Fruit fly (Drosophila melanogaster) whole organism, embryonic: ENCODE measurements around the gene CG11309.

Experiments
- Aef1 ChIP-seq: fragments of 200-800 bp; sonication (Bioruptor generic); IDR thresholded peaks from 3 replicates; pipeline ENCODE4 v1.3.6; 2022; ENCODE audit warnings: missing biosample characterization, missing genetic modification characterization
- CG10543 ChIP-seq: fragments of 200-800 bp; sonication (Bioruptor generic); optimal IDR thresholded peaks from 3 replicates; lab custom pipeline; 2017; ENCODE audit warnings: missing biosample characterization, mild to moderate bottlenecking, missing genetic modification characterization, moderate library complexity
- CG10979 ChIP-seq: fragments of 200-800 bp; sonication (Bioruptor generic); optimal IDR thresholded peaks from 2 replicates; lab custom pipeline; 2018; ENCODE audit warnings: missing biosample characterization, mild to moderate bottlenecking, missing genetic modification characterization, moderate library complexity
- CG11696 ChIP-seq: fragments of 200-800 bp; sonication (Bioruptor generic); IDR thresholded peaks from 2 replicates; pipeline ENCODE4 v1.3.6; 2022; ENCODE audit warnings: missing biosample characterization, missing genetic modification characterization
- CG12071 ChIP-seq: fragments of 200-800 bp; sonication (Bioruptor generic); optimal IDR thresholded peaks from 3 replicates; lab custom pipeline; 2018; ENCODE audit warnings: missing biosample characterization, mild to moderate bottlenecking, missing genetic modification characterization
- CG13287 ChIP-seq: fragments of 200-800 bp; sonication (Bioruptor generic); IDR thresholded peaks from 2 replicates; pipeline ENCODE4 v1.3.6; 2022; ENCODE audit warnings: missing biosample characterization, missing genetic modification characterization; ENCODE audit not compliant: partially characterized antibody
- CG1647 ChIP-seq: fragments of 200-800 bp; sonication (Bioruptor generic); optimal IDR thresholded peaks from 3 replicates; lab custom pipeline; 2016; ENCODE audit warnings: missing biosample characterization, missing genetic modification characterization
- CG1792 ChIP-seq: fragments of 200-800 bp; sonication (Bioruptor generic); optimal IDR thresholded peaks from 2 replicates; lab custom pipeline; 2016; ENCODE audit warnings: missing biosample characterization, missing genetic modification characterization
- CG18619 ChIP-seq: fragments of 200-800 bp; sonication (Bioruptor generic); optimal IDR thresholded peaks from 3 replicates; lab custom pipeline; 2017; ENCODE audit warnings: missing biosample characterization, mild to moderate bottlenecking, missing genetic modification characterization
- CG2120 ChIP-seq: fragments of 200-800 bp; sonication (Bioruptor generic); optimal IDR thresholded peaks from 3 replicates; lab custom pipeline; 2016; ENCODE audit warnings: missing biosample characterization, missing genetic modification characterization
- CG31441 ChIP-seq: fragments of 200-800 bp; sonication (Bioruptor generic); IDR thresholded peaks from 2 replicates; pipeline ENCODE4 v1.3.6; 2022; ENCODE audit warnings: missing biosample characterization, missing genetic modification characterization
- CG33557 ChIP-seq: fragments of 200-800 bp; sonication (Bioruptor generic); optimal IDR thresholded peaks from 2 replicates; lab custom pipeline; 2019; ENCODE audit warnings: missing biosample characterization, mild to moderate bottlenecking, missing genetic modification characterization, moderate library complexity
- CG4282 ChIP-seq: fragments of 200-800 bp; sonication (Bioruptor generic); optimal IDR thresholded peaks from 2 replicates; lab custom pipeline; 2016; ENCODE audit warnings: missing biosample characterization, missing genetic modification characterization
- CG4360 ChIP-seq: fragments of 200-800 bp; sonication (Bioruptor generic); IDR thresholded peaks from 2 replicates; pipeline ENCODE4 v1.3.6; 2022; ENCODE audit warnings: missing biosample characterization, missing genetic modification characterization
- CG6791 ChIP-seq: fragments of 200-800 bp; sonication (Bioruptor generic); IDR thresholded peaks from 3 replicates; pipeline ENCODE4 v1.3.6; 2022; ENCODE audit warnings: missing biosample characterization, missing genetic modification characterization; ENCODE audit not compliant: partially characterized antibody
- CG7786 ChIP-seq: fragments of 200-800 bp; sonication (Bioruptor generic); optimal IDR thresholded peaks from 2 replicates; lab custom pipeline; 2016; ENCODE audit warnings: missing biosample characterization, missing genetic modification characterization
- CG7839 ChIP-seq: fragments of 200-800 bp; sonication (Bioruptor generic); optimal IDR thresholded peaks from 3 replicates; lab custom pipeline; 2018; ENCODE audit warnings: missing biosample characterization, mild to moderate bottlenecking, missing genetic modification characterization, moderate library complexity
- CG9437 ChIP-seq: fragments of 200-800 bp; sonication (Bioruptor generic); optimal IDR thresholded peaks from 2 replicates; lab custom pipeline; 2018; ENCODE audit warnings: missing biosample characterization, mild to moderate bottlenecking, missing genetic modification characterization
- CG9727 ChIP-seq: fragments of 200-800 bp; sonication (Bioruptor generic); optimal IDR thresholded peaks from 3 replicates; lab custom pipeline; 2017; ENCODE audit warnings: missing biosample characterization, mild to moderate bottlenecking, missing genetic modification characterization
- Dfd ChIP-seq, 2 experiments: fragments of >200 bp; optimal IDR thresholded peaks; 2 replicates each; lab custom pipeline; 2017; ENCODE audit warnings: missing biosample characterization in 2 of 2, missing genetic modification characterization in 2 of 2
- Dip3 ChIP-seq: fragments of 200-800 bp; sonication (Bioruptor generic); optimal IDR thresholded peaks from 3 replicates; lab custom pipeline; 2016; ENCODE audit warnings: missing biosample characterization, missing genetic modification characterization
- E2f2 ChIP-seq: fragments of 200-800 bp; sonication (Bioruptor generic); IDR thresholded peaks from 2 replicates; pipeline ENCODE4 v1.3.6; 2022; ENCODE audit warnings: missing biosample characterization, missing genetic modification characterization
- Gug ChIP-seq: fragments of 200-800 bp; sonication (Bioruptor generic); IDR thresholded peaks from 4 replicates; pipeline ENCODE4 v1.3.6; 2022; ENCODE audit warnings: missing biosample characterization, missing genetic modification characterization
- HLH4C ChIP-seq: fragments of 200-800 bp; sonication (Bioruptor generic); IDR thresholded peaks from 3 replicates; pipeline ENCODE4 v1.3.6; 2022; ENCODE audit warnings: missing biosample characterization, missing genetic modification characterization; ENCODE audit not compliant: partially characterized antibody
- HmgD ChIP-seq: fragments of 200-800 bp; sonication (Bioruptor generic); optimal IDR thresholded peaks from 3 replicates; lab custom pipeline; 2016; ENCODE audit warnings: missing biosample characterization, missing genetic modification characterization
- HmgZ ChIP-seq: fragments of 200-800 bp; sonication (Bioruptor generic); optimal IDR thresholded peaks from 2 replicates; lab custom pipeline; 2018; ENCODE audit warnings: missing biosample characterization, mild to moderate bottlenecking, missing genetic modification characterization
- MBD-R2 ChIP-seq: fragments of 200-800 bp; sonication (Bioruptor generic); IDR thresholded peaks from 2 replicates; pipeline ENCODE4 v1.3.6; 2022; ENCODE audit warnings: missing biosample characterization, missing genetic modification characterization
- Meics ChIP-seq: fragments of 200-800 bp; sonication (Bioruptor generic); optimal IDR thresholded peaks from 2 replicates; lab custom pipeline; 2017; ENCODE audit warnings: missing biosample characterization, mild to moderate bottlenecking, missing genetic modification characterization
- NK7.1 ChIP-seq: fragments of 200-800 bp; sonication (Bioruptor generic); optimal IDR thresholded peaks from 3 replicates; lab custom pipeline; 2016; ENCODE audit warnings: missing biosample characterization, missing genetic modification characterization
- NfI ChIP-seq: fragments of 200-800 bp; sonication (Bioruptor generic); optimal IDR thresholded peaks from 3 replicates; lab custom pipeline; 2018; ENCODE audit warnings: missing biosample characterization, mild to moderate bottlenecking, missing genetic modification characterization, moderate library complexity
- Ptx1 ChIP-seq: fragments of 200-800 bp; sonication (Bioruptor generic); IDR thresholded peaks from 2 replicates; pipeline ENCODE4 v1.3.6; 2022; ENCODE audit warnings: missing biosample characterization, missing genetic modification characterization
- Scr ChIP-seq: fragments of 200-800 bp; sonication (Bioruptor generic); IDR thresholded peaks from 2 replicates; pipeline ENCODE4 v1.3.6; 2022; ENCODE audit warnings: missing biosample characterization, missing genetic modification characterization; ENCODE audit not compliant: partially characterized antibody
- Six4 ChIP-seq: fragments of 200-800 bp; sonication (Bioruptor generic); optimal IDR thresholded peaks from 2 replicates; lab custom pipeline; 2016; ENCODE audit warnings: missing biosample characterization, missing genetic modification characterization
- Sry-β ChIP-seq: fragments of 200-800 bp; sonication (Bioruptor generic); optimal IDR thresholded peaks from 2 replicates; lab custom pipeline; 2018; ENCODE audit warnings: missing biosample characterization, mild to moderate bottlenecking, missing genetic modification characterization, moderate library complexity
- ara ChIP-seq: fragments of 200-800 bp; sonication (Bioruptor generic); IDR thresholded peaks from 2 replicates; pipeline ENCODE4 v1.3.6; 2022; ENCODE audit warnings: missing biosample characterization, missing genetic modification characterization
- bowl ChIP-seq: fragments of 200-800 bp; sonication (Bioruptor generic); IDR thresholded peaks from 2 replicates; pipeline ENCODE4 v1.3.6; 2022; ENCODE audit warnings: missing biosample characterization, missing genetic modification characterization
- chif ChIP-seq, 2 experiments: fragments of 200-800 bp; sonication (Bioruptor generic); optimal IDR thresholded peaks; 3 replicates each; lab custom pipeline; 2016; ENCODE audit warnings: missing biosample characterization in 2 of 2, missing genetic modification characterization in 2 of 2
- emc ChIP-seq: fragments of 200-800 bp; sonication (Bioruptor generic); optimal IDR thresholded peaks from 2 replicates; lab custom pipeline; 2016; ENCODE audit warnings: missing biosample characterization, missing genetic modification characterization
- exex ChIP-seq: fragments of 200-800 bp; sonication (Bioruptor generic); optimal IDR thresholded peaks from 4 replicates; lab custom pipeline; 2018; ENCODE audit warnings: missing biosample characterization, mild to moderate bottlenecking, missing genetic modification characterization, moderate library complexity
- gfzf ChIP-seq: fragments of 200-800 bp; sonication (Bioruptor generic); optimal IDR thresholded peaks from 2 replicates; lab custom pipeline; 2016; ENCODE audit warnings: missing biosample characterization, mild to moderate bottlenecking, missing genetic modification characterization, moderate library complexity
- grau ChIP-seq: fragments of 200-800 bp; optimal IDR thresholded peaks from 3 replicates; lab custom pipeline; 2019; ENCODE audit warnings: missing biosample characterization, mild to moderate bottlenecking, missing genetic modification characterization, moderate library complexity
- hb ChIP-seq: fragments of 200-800 bp; sonication (Bioruptor generic); IDR thresholded peaks from 3 replicates; pipeline ENCODE4 v1.3.6; 2022; ENCODE audit warnings: missing biosample characterization, missing genetic modification characterization; ENCODE audit not compliant: partially characterized antibody
- mam ChIP-seq: fragments of 200-800 bp; sonication (Bioruptor generic); optimal IDR thresholded peaks from 3 replicates; lab custom pipeline; 2016; ENCODE audit warnings: missing biosample characterization, missing genetic modification characterization
- oc ChIP-seq: fragments of 200-800 bp; sonication (Bioruptor generic); optimal IDR thresholded peaks from 2 replicates; lab custom pipeline; 2018; ENCODE audit warnings: missing biosample characterization, mild to moderate bottlenecking, missing genetic modification characterization, moderate library complexity
- sens ChIP-seq: fragments of 200-800 bp; sonication (Bioruptor generic); peaks from one replicate; lab custom pipeline; 2016; ENCODE audit warnings: missing biosample characterization, missing genetic modification characterization
- slp2 ChIP-seq: fragments of 200-800 bp; sonication (Bioruptor generic); optimal IDR thresholded peaks from 2 replicates; lab custom pipeline; 2016; ENCODE audit warnings: missing biosample characterization, missing genetic modification characterization
- so ChIP-seq: fragments of 200-800 bp; sonication (Bioruptor generic); IDR thresholded peaks from 3 replicates; pipeline ENCODE4 v1.3.6; 2022; ENCODE audit warnings: missing biosample characterization, missing genetic modification characterization
- stwl ChIP-seq: fragments of 200-800 bp; sonication (Bioruptor generic); optimal IDR thresholded peaks from 3 replicates; lab custom pipeline; 2018; ENCODE audit warnings: missing biosample characterization, mild to moderate bottlenecking, missing genetic modification characterization, moderate library complexity
- tin ChIP-seq: fragments of 200-800 bp; sonication (Bioruptor generic); optimal IDR thresholded peaks from 3 replicates; lab custom pipeline; 2016; ENCODE audit warnings: missing biosample characterization, missing genetic modification characterization
- unpg ChIP-seq: fragments of 200-800 bp; sonication (Bioruptor generic); optimal IDR thresholded peaks from 3 replicates; lab custom pipeline; 2018; ENCODE audit warnings: missing biosample characterization, mild to moderate bottlenecking, missing genetic modification characterization, moderate library complexity
- vvl ChIP-seq: fragments of 200-800 bp; sonication (Bioruptor generic); IDR thresholded peaks from 2 replicates; pipeline ENCODE4 v1.3.6; 2022; ENCODE audit warnings: missing biosample characterization, missing genetic modification characterization

The CG11309 gene

dm6 chr3L:21304400-21304799 lies at the start of gene CG11309, which contains the start of gene CG7632 (continued):
- TF ChIP-seq CG4282 (peak; percentile 96), CG7839 (peak; percentile 99), Dip3 (GFP tag; lab: Kevin White, UChicago) (peak; percentile 98), CG11696 (GFP tag; lab: Robert Waterston, UW) (peak; percentile 95), tin (GFP tag; lab: Kevin White, UChicago) (peak; percentile 99), CG13287 (GFP tag; lab: Robert Waterston, UW) (peak; percentile 73), hb (GFP tag; lab: Robert Waterston, UW) (no peak), CG1792 (GFP tag; lab: Kevin White, UChicago) (peak; percentile 97), Sry-β (GFP tag; lab: Kevin White, UChicago) (peak; percentile 81), Ptx1 (peak; percentile 96), CG4360 (GFP tag; lab: Robert Waterston, UW) (peak; percentile 88), HmgD (GFP tag; lab: Kevin White, UChicago) (peak; percentile 97), gfzf (peak; percentile 40), MBD-R2 (GFP tag; lab: Robert Waterston, UW) (peak; percentile 98), mam (GFP tag; lab: Kevin White, UChicago) (peak; percentile 98), CG10979 (tag; lab: Kevin White, UChicago) (peak; percentile 100), Gug (GFP tag; lab: Robert Waterston, UW) (peak; percentile 72; the same call in 3 of the 4 replicates), HmgZ (peak; percentile 100), Dfd (GFP tag; optimal IDR thresholded peaks at IDR 0.05; lab: Kevin White, UChicago) (no peak), HLH4C (no peak), emc (GFP tag; lab: Kevin White, UChicago) (peak; percentile 96), NfI (GFP tag; lab: Kevin White, UChicago) (peak; percentile 99), Six4 (GFP tag; lab: Kevin White, UChicago) (peak; percentile 99), E2f2 (peak; percentile 87), exex (peak; percentile 98), chif (GFP tag; optimal IDR thresholded peaks at IDR 0.05; lab: Kevin White, UChicago) (peak; percentile 98 to 99), CG9437 (GFP tag; lab: Kevin White, UChicago) (peak; percentile 96), unpg (peak; percentile 100), CG2120 (GFP tag; lab: Kevin White, UChicago) (peak; percentile 99), CG18619 (GFP tag; lab: Kevin White, UChicago) (peak; percentile 99), CG12071 (GFP tag; lab: Kevin White, UChicago) (peak; percentile 100), stwl (tag; lab: Kevin White, UChicago) (peak; percentile 99), CG31441 (GFP tag; lab: Robert Waterston, UW) (peak; percentile 100), so (GFP tag; lab: Robert Waterston, UW) (peak; percentile 99), sens (GFP tag; lab: Kevin White, UChicago) (peak; percentile 100), CG1647 (GFP tag; lab: Kevin White, UChicago) (peak; percentile 98), oc (tag; lab: Kevin White, UChicago) (peak; percentile 99), CG9727 (GFP tag; lab: Kevin White, UChicago) (peak; percentile 100), CG7786 (peak; percentile 98), CG6791 (GFP tag; lab: Robert Waterston, UW) (0 out of 3 replicates have a peak, but pooled peaks have one; percentile 33), Meics (peak; percentile 99), grau (peak; percentile 99), Aef1 (GFP tag; lab: Robert Waterston, UW) (peak; percentile 94), NK7.1 (GFP tag; lab: Kevin White, UChicago) (peak; percentile 99), vvl (GFP tag; lab: Robert Waterston, UW) (peak; percentile 100), CG33557 (GFP tag; lab: Kevin White, UChicago) (peak; percentile 100), slp2 (peak; percentile 98), ara (GFP tag; lab: Robert Waterston, UW) (peak; percentile 99), Scr (GFP tag; lab: Robert Waterston, UW) (peak; percentile 39), CG10543 (GFP tag; lab: Kevin White, UChicago) (peak; percentile 100), bowl (peak; percentile 97)
